Worm (Caenorhabditis elegans) whole organism, L2 larva: ENCODE results near the gene idpc-1.

Experiments
- F13H6.1 ChIP-seq: sonication (generic microtip); optimal IDR thresholded peaks from 2 replicates; lab custom pipeline; 2016; ENCODE audit warnings: missing genetic modification characterization, missing compliant biosample characterization
- R02D3.7 ChIP-seq: fragments of 150-350 bp; optimal IDR thresholded peaks from 2 replicates; lab custom pipeline; 2014; ENCODE audit warnings: missing biosample characterization, missing genetic modification characterization
- ZK546.5 ChIP-seq: sonication (generic microtip); optimal IDR thresholded peaks from 2 replicates; lab custom pipeline; 2017; ENCODE audit warnings: missing biosample characterization, missing genetic modification characterization
- alr-1 ChIP-seq: fragments of 150-350 bp; optimal IDR thresholded peaks from 2 replicates; lab custom pipeline; 2014; ENCODE audit warnings: missing biosample characterization, missing genetic modification characterization
- blmp-1 ChIP-seq: sonication (generic microtip); optimal IDR thresholded peaks from 2 replicates; lab custom pipeline; 2017; ENCODE audit warnings: missing genetic modification characterization, mild to moderate bottlenecking, missing compliant biosample characterization, antibody characterized with exemption, moderate library complexity; ENCODE audit not compliant: insufficient read depth
- crh-2 ChIP-seq: sonication (generic microtip); optimal IDR thresholded peaks from 2 replicates; lab custom pipeline; 2017; ENCODE audit warnings: missing biosample characterization, missing genetic modification characterization
- egl-27 ChIP-seq: sonication (generic microtip); optimal IDR thresholded peaks from 3 replicates; lab custom pipeline; 2017; ENCODE audit warnings: missing biosample characterization, missing genetic modification reagents, missing genetic modification characterization
- elt-1 ChIP-seq: fragments of 150-350 bp; optimal IDR thresholded peaks from 2 replicates; lab custom pipeline; 2014; ENCODE audit warnings: missing biosample characterization, missing genetic modification characterization
- fos-1 ChIP-seq: fragments of 150-350 bp; optimal IDR thresholded peaks from 2 replicates; lab custom pipeline; 2014; ENCODE audit warnings: missing biosample characterization, missing genetic modification characterization
- lin-11 ChIP-seq: fragments of 150-350 bp; sonication (generic microtip); optimal IDR thresholded peaks from 2 replicates; lab custom pipeline; 2014; ENCODE audit warnings: missing biosample characterization, missing genetic modification characterization, inconsistent platforms, mixed read lengths
- lin-39 ChIP-seq: fragments of 150-350 bp; optimal IDR thresholded peaks from 2 replicates; lab custom pipeline; 2014; ENCODE audit warnings: missing biosample characterization, missing genetic modification reagents, missing genetic modification characterization
- mbf-1 ChIP-seq: sonication (generic microtip); optimal IDR thresholded peaks from 2 replicates; lab custom pipeline; 2017; ENCODE audit warnings: missing biosample characterization, missing genetic modification characterization
- nhr-12 ChIP-seq: fragments of 150-350 bp; optimal IDR thresholded peaks from 2 replicates; lab custom pipeline; 2014; ENCODE audit warnings: missing biosample characterization, missing genetic modification characterization
- nhr-129 ChIP-seq: fragments of 150-350 bp; optimal IDR thresholded peaks from 2 replicates; lab custom pipeline; 2014; ENCODE audit warnings: missing biosample characterization, missing genetic modification characterization
- nhr-21 ChIP-seq: fragments of 150-350 bp; optimal IDR thresholded peaks from 2 replicates; lab custom pipeline; 2014; ENCODE audit warnings: missing biosample characterization, missing genetic modification characterization
- nhr-23 ChIP-seq: fragments of 150-350 bp; optimal IDR thresholded peaks from 2 replicates; lab custom pipeline; 2014; ENCODE audit warnings: missing biosample characterization, missing genetic modification reagents, missing genetic modification characterization
- nhr-25 ChIP-seq: fragments of 150-350 bp; sonication (generic microtip); optimal IDR thresholded peaks from 3 replicates; lab custom pipeline; 2014; ENCODE audit warnings: missing biosample characterization, missing genetic modification characterization
- nhr-6 ChIP-seq: fragments of 150-350 bp; optimal IDR thresholded peaks from 2 replicates; lab custom pipeline; 2014; ENCODE audit warnings: missing biosample characterization, missing genetic modification characterization
- peb-1 ChIP-seq: fragments of 150-350 bp; optimal IDR thresholded peaks from 2 replicates; lab custom pipeline; 2014; ENCODE audit warnings: missing biosample characterization, missing genetic modification characterization
- sem-4 ChIP-seq: fragments of 150-350 bp; optimal IDR thresholded peaks from 2 replicates; lab custom pipeline; 2014; ENCODE audit warnings: missing biosample characterization, missing genetic modification reagents, missing genetic modification characterization
- sma-9 ChIP-seq, 2 experiments: fragments of 150-350 bp in 1 of 2; sonication (generic microtip) in 1 of 2; optimal IDR thresholded peaks; 2 replicates each; lab custom pipeline; 2014 to 2016; ENCODE audit warnings: missing genetic modification characterization in 2 of 2, mild to moderate bottlenecking in 1 of 2, missing biosample characterization in 1 of 2, missing compliant biosample characterization in 1 of 2, missing genetic modification reagents in 1 of 2, moderate library complexity in 1 of 2
- ztf-1 ChIP-seq: fragments of 200-800 bp; sonication (Bioruptor generic); conservative IDR thresholded peaks from 2 replicates; pipeline ENCODE4 v1.3.6; 2022; ENCODE audit warnings: missing genetic modification characterization, missing compliant biosample characterization
- ztf-11 ChIP-seq: sonication (generic microtip); optimal IDR thresholded peaks from 2 replicates; lab custom pipeline; 2017; ENCODE audit warnings: missing biosample characterization, missing genetic modification characterization

The idpc-1 gene

ce11 chrIII:11474674-11475306 lies 47.8 kb downstream of the idpc-1 start:
- TF ChIP-seq F13H6.1 (tag; lab: Kevin White, UChicago) (no peak), nhr-6 (tag; lab: Kevin White, UChicago) (no peak), nhr-12 (tag; lab: Kevin White, UChicago) (no peak), peb-1 (tag; lab: Kevin White, UChicago) (no peak), alr-1 (tag; lab: Kevin White, UChicago) (no peak), nhr-21 (tag; lab: Kevin White, UChicago) (no peak), nhr-23 (tag; lab: Kevin White, UChicago) (no peak)

- TF ChIP-seq elt-1 = no peak
- TF ChIP-seq ztf-11 (tag; lab: Kevin White, UChicago) = no peak
- no peak for TF ChIP-seq egl-27 (tag; lab: Kevin White, UChicago)
- TF ChIP-seq nhr-129 (tag; lab: Kevin White, UChicago) = no peak
- no peak for TF ChIP-seq nhr-12 (tag; lab: Kevin White, UChicago)
- no peak for TF ChIP-seq sem-4
- no peak for TF ChIP-seq ZK546.5 (tag; lab: Kevin White, UChicago)
- no peak for TF ChIP-seq sma-9 (GFP tag; optimal IDR thresholded peaks at IDR 0.05; lab: Kevin White, UChicago)
- TF ChIP-seq sma-9 (tag; optimal IDR thresholded peaks at IDR 0.05; lab: Kevin White, UChicago) = no peak
- TF ChIP-seq R02D3.7 (tag; lab: Kevin White, UChicago) = no peak
- no peak for TF ChIP-seq blmp-1 (tag; lab: Kevin White, UChicago)
- TF ChIP-seq crh-2 = no peak
- TF ChIP-seq nhr-6 (tag; lab: Kevin White, UChicago) = no peak
- no peak for TF ChIP-seq nhr-25 (tag; lab: Kevin White, UChicago)
- TF ChIP-seq mbf-1 (tag; lab: Kevin White, UChicago) = no peak
- TF ChIP-seq lin-39 (tag; lab: Kevin White, UChicago) = no peak
- TF ChIP-seq fos-1 (tag; lab: Kevin White, UChicago) = no peak
- TF ChIP-seq ztf-1 (GFP tag; lab: Robert Waterston, UW) = no peak
- TF ChIP-seq lin-11 (tag; lab: Kevin White, UChicago) = no peak
Measured at ce11 chrIII:11477307-11477706, 50.3 kb downstream of the idpc-1 start.
